Worm (Caenorhabditis elegans): ENCODE measurements around the gene rpl-36.A.

DNA sequence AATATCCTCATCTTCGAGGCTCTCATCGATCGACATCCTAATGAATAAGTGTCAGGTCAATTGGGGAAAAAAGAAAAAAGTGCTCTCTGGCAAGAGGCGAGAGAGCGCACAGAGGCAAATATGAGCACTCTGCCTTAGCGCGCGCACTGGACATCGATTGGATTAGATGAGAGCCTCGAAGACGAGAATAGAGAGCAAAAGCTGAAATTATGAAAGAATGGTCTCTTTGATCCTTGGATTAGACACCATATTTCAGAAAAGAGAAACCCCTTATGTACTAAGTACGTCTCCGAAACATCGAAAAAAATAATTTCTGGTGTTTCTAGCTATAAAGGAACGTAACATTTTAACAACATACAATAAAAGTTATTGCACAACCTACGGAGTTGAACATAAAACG lies 41.8 kb downstream of the rpl-36.A start, which contains the start of gene F45E10.2:
- TF ChIP-seq hnd-1 (tag; optimal IDR thresholded peaks at IDR 0.05) (no peak), aly-1 (tag; optimal IDR thresholded peaks at IDR 0.05) (no peak), flt-1 (GFP tag; IDR thresholded peaks at IDR 0.05) (no peak), ceh-13 (GFP tag; optimal IDR thresholded peaks at IDR 0.05) (no peak), hmg-4 (GFP tag; optimal IDR thresholded peaks at IDR 0.05) (no peak), tra-4 (tag; optimal IDR thresholded peaks at IDR 0.05) (no peak), tbx-37 (GFP tag; conservative IDR thresholded peaks at IDR 0.05) (no peak)
